Fruit fly (Drosophila melanogaster) Kc167 (cell line): ENCODE measurements around the gene CG7841.

ENCODE experiments used
- Myc ChIP-seq: fragments of >200 bp; optimal IDR thresholded peaks from 2 replicates; lab custom pipeline; 2017; ENCODE audit warnings: missing external identifiers
- Sin3A ChIP-seq: fragments of >200 bp; optimal IDR thresholded peaks from 2 replicates; lab custom pipeline; 2018; ENCODE audit warnings: missing external identifiers
- h ChIP-seq: fragments of >200 bp; optimal IDR thresholded peaks from 3 replicates; lab custom pipeline; 2018; ENCODE audit warnings: missing external identifiers
- insv ChIP-seq: fragments of >200 bp; optimal IDR thresholded peaks from 3 replicates; lab custom pipeline; 2018; ENCODE audit warnings: missing external identifiers
- psq ChIP-seq: fragments of >200 bp; optimal IDR thresholded peaks from 2 replicates; lab custom pipeline; 2017; ENCODE audit warnings: missing external identifiers
- ttk ChIP-seq: sonication (Bioruptor generic); optimal IDR thresholded peaks from 2 replicates; lab custom pipeline; 2017; ENCODE audit warnings: missing external identifiers

Gene CG7841

DNA sequence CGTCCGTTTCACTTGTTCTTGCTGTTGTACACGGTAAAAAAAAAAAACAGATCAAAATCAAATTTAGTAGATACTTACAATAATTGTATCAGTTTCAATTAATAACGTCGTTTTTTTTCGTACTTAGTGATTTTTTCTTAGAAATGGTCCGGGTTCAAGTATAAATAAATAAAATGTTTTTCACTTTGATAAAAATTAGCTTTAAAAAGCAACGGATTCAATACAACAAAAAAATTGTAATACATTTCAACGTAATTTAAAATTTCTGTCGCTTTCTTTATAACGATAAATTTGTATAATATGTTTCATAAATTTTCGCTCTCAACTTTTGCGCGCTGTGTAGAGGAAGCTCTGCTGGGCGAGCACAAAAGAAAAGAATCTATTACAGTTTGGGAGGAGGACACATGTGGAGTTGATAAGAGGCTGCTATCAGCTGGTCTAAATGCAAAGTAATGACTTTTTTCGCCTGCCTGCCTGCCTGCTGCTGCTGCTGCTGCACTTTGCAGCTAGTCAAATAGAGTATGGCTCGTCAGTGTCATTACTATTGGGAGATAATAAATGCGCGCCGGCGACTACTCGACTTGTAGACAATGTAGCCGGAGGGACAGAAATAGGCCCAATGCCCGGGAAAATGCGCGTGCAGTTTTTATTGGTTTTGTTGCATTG is 30.0 kb upstream of the CG7841 start:
- no peak for TF ChIP-seq ttk (lab: Kevin White, UChicago)
- TF ChIP-seq Myc (lab: Kevin White, UChicago) = no peak
- no peak for TF ChIP-seq h (lab: Kevin White, UChicago)

DNA sequence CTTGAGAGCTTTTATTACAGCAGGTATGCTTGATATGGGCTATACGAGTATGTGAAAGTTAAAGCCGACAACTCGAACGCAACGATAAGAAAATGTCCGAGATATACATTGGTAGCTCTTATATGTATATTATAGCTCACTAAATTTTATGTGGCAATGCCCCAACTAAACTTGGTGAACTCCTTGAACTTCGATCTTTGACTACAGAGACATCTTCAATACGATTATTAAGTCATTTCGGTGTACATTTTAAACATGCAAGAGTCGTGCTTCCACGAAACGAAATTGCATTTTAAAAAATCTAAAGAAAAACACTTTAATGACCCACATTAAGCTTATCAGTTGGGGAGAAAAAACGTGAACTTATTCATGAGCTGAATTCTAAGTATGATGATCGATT is 28.5 kb upstream of the CG7841 start:
- TF ChIP-seq insv (lab: Kevin White, UChicago) = no peak
- TF ChIP-seq Sin3A = no peak
- TF ChIP-seq h (lab: Kevin White, UChicago) = no peak
- no peak for TF ChIP-seq psq (lab: Kevin White, UChicago)
- no peak for TF ChIP-seq Myc (lab: Kevin White, UChicago)
- TF ChIP-seq ttk (lab: Kevin White, UChicago) = no peak

DNA sequence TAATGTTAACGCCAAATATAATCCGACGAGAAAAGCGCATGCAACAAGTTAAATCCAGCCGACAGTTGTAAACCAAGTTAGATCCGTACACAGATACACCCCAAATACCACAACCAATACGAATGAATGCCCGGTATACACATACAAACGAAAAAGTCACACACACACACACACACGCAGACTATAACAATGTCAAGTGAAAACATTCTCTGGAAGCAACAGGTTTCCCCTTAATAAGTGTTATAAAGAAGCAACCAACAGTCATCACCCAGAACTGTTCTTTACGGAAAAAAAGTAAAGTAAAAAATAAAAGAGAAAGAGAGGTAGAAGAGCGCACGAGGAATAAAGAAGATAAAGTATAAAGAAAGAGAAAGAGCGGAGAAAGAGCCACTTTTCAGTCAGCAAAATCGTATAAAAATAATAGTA is 27.8 kb upstream of the CG7841 start:
- TF ChIP-seq Myc (lab: Kevin White, UChicago) (no peak), Sin3A (no peak), insv (lab: Kevin White, UChicago) (no peak), h (lab: Kevin White, UChicago) (no peak), ttk (lab: Kevin White, UChicago) (no peak), psq (lab: Kevin White, UChicago) (no peak)

DNA sequence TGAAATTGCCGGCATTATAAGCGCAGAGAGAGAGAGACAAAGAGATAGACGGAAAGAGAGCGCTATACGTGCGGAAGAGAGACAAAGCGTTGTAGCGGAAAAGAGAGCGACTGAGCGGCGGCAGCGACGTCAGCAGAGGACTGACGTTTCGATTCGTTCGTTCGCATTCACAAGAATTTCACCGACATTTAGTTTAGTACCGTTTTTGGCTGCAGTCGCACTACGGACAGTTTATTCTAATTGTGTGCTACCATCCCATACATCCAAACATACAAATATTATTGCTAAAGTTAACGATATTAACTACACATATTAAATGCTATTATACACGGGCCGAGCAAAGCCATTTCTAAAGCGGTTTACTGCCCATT is 27.2 kb upstream of the CG7841 start, which contains the start of gene CrebA:
Gene CrebA, plus strand, starts transcription at position 168 of the 371 bp plus-strand sequence.
- TF ChIP-seq ttk (lab: Kevin White, UChicago) = no peak
- no peak for TF ChIP-seq Myc (lab: Kevin White, UChicago)
- no peak for TF ChIP-seq insv (lab: Kevin White, UChicago)
- no peak for TF ChIP-seq psq (lab: Kevin White, UChicago)
- TF ChIP-seq h (lab: Kevin White, UChicago) = no peak
- no peak for TF ChIP-seq Sin3A

DNA sequence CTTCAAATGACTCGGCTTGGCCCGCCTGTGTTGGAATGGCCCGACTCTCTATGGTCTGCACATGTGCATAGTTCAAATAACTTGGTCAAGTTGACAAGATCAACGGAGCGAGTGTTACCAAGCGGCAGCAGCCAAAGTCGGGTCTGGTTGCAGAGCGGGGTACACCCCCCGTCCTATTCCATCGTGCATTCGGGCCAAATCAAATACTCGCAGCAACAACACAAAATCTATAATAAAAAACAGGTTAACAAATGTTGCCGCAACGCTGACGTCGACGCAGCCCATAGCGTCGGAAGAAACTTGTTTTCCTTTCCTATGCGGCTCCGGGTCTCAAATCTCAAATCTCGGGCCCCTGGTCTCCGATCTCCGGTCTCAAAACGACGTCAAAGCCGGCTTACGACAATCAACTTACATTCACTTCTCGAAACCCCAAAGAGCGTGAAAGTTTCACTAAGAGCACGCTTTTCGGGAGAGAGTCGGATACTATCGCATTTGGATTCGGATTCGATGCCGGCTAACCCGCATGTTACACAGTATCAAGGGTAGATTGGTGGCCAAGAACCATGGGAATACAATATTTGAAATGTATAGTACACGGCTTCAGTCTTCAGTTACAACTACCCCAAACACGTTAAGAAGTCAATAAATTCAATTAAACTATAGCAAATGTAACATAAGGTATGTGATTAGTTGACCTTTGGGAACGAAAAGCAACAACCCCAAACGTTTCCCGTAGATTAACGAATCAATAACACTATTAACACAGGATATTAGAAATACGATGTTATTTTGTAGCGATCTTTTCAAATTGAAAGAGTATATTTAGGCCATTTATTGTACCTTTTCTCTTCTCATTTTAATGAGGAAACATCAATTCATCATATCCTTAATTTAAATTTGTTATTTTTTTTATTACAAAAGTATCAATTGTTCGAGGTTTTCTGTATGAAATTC is 26.5 kb upstream of the CG7841 start:
- TF ChIP-seq Myc (lab: Kevin White, UChicago) = no peak
- no peak for TF ChIP-seq h (lab: Kevin White, UChicago)
- no peak for TF ChIP-seq insv (lab: Kevin White, UChicago)
- TF ChIP-seq psq (lab: Kevin White, UChicago) = no peak
- no peak for TF ChIP-seq ttk (lab: Kevin White, UChicago)
- no peak for TF ChIP-seq Sin3A

DNA sequence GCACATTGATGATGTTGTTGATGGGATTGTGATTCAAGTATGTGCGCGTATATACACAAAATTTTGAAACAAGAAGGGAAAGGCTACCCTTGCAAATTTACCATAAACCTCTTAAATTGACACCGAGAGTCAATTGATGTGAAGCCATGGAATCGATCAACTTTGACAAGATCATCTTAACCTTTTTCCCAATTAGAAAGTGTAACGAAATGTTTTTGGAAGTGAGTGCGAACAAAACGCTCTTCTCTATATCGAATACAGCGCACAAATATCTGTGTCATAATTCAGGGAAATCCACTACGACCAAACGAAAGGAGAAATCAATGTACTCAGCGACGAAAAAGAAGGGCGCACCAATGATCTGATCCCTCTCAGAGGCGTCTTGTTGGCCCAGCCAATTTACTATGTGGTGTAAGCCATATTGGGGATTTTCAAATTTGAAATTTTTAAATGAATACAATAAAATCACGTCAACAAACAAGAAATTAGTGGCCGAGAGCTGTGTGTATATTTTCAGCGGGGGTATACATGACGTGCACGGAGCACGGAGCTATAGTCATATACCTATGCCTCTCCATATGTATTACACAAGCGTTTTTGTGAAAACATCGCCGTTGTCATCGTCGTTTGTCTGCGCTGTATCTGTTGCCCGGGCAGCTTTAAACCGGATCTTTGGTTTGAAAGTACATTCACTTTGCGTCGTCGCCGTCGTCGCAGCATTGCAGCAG is 25.5 kb upstream of the CG7841 start:
- no peak for TF ChIP-seq Myc (lab: Kevin White, UChicago)
- no peak for TF ChIP-seq Sin3A
- no peak for TF ChIP-seq h (lab: Kevin White, UChicago)
- no peak for TF ChIP-seq insv (lab: Kevin White, UChicago)
- no peak for TF ChIP-seq ttk (lab: Kevin White, UChicago)
- TF ChIP-seq psq (lab: Kevin White, UChicago) = no peak

DNA sequence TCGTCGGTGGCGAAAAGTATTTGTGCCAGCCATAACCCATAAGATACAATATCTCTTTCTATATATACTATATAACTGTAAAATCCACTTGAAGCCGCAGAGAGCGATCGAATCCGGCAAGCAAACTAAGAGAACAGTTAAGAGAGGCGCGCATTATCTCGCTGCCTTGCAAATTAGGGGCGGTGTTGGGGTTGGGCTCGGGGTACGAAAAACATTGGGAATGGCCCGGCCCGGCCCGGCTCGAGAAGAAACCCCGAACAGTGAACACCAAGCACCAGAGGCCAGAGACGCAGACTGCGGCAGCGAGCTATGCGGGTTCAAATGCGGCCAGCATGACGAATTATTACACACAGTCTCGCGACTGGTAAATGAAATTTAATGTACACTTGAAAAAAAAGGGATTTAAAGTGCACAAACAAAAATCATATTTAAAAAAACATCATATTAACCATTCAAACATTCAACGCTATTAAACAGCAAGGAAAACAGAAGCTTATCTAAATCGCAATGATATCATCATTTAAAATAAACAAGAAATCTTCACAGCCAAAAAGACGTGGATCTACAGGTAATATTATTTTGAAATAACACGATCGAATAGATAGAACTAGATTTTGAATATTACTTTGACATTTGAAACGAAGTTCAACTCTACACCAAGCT is 24.4 kb upstream of the CG7841 start:
- TF ChIP-seq Myc (lab: Kevin White, UChicago) (no peak), psq (lab: Kevin White, UChicago) (no peak), insv (lab: Kevin White, UChicago) (no peak), ttk (lab: Kevin White, UChicago) (no peak)

DNA sequence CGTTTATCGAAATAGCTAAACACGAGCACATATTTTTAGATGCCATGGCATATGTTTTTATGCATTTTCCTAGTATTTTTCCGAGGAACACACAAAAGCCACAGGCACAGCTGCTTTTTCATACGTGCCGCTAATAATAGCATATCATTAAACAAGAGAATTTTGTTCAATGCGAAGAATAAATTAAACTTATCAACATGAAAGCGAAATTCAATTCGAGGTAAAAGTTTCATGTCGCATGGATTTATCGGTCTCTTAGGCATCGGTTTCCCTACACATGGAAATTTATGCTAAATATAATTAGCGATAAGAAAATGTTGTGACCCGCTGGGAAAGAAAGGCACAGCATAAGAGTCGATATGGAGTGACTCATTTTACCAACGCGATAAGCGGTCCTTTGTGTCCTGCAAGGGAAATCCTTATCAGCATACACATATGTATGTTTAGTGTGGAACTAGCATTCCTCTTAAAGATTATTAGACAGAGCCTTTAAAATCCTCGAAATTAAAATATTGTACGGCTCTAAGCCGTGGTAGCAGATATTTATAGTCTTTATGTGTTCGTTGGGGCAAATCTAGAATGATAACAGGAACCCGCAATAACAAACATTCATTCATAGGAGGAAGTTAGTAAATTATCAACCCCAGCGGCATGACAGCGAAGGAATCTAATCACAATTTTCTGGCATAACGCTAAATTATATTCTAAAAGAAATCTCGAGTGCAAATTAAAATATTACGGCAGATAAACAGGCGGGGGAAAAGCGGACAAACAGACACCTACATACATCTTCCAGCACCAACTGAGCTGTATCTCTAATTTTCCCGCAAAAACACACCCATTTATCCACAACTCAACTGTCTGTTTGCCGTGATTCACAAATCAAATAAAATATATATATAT is 23.6 kb upstream of the CG7841 start, which contains the start of gene CG43248:
Gene CG43248, minus strand, starts transcription at position 51 of the 903 bp plus-strand sequence.
- TF ChIP-seq Sin3A = no peak

DNA sequence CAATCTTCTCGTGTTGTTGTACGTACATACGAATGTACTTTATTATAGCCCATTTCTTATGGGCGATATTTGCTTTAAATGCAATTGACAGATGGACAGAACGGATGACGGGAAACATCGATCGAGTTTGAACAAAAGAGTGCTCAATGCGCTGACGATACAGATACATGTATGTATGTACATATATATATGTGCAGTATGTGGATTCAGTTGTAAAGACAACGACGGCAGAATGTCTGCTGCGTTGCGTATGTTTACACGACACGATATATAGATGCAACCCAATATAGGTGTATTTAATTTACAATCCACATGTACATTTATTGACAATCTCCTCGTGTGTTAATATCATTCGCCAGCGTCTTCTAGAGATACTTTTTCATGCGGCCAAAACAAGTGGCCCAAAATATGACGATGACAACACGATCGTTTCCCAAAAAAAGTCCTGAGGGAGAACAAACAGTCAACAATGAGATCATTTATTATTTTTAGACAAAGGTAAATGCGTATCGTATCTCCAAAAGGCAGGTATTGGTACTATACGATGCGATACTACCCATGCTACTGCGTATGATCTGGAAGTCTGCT is 22.7 kb upstream of the CG7841 start:
- no peak for TF ChIP-seq h (lab: Kevin White, UChicago)
- TF ChIP-seq ttk (lab: Kevin White, UChicago) = no peak
- TF ChIP-seq Myc (lab: Kevin White, UChicago) = no peak
- no peak for TF ChIP-seq insv (lab: Kevin White, UChicago)
- no peak for TF ChIP-seq psq (lab: Kevin White, UChicago)
- TF ChIP-seq Sin3A = no peak

DNA sequence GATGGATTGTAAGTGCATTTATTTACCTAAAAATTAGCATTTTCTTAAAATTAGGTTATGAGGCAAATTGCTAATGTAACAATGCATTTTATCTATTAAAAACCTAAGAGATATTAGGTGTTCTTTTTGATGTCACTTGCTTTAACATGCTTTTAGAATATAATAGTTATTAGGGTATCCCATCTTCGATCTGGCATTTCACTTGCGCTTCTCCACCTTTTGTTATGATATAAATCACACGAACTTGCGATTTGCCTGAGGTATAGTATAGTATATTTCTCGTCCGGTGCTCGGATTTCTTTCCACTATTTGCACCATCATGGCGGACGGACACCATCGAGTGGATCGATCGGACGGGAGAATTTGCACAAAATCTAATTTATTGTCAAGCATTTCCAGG is 22.0 kb upstream of the CG7841 start:
- no peak for TF ChIP-seq insv (lab: Kevin White, UChicago)
- TF ChIP-seq Sin3A = no peak
- no peak for TF ChIP-seq Myc (lab: Kevin White, UChicago)
- no peak for TF ChIP-seq psq (lab: Kevin White, UChicago)
- TF ChIP-seq ttk (lab: Kevin White, UChicago) = no peak
- TF ChIP-seq h (lab: Kevin White, UChicago) = no peak
